Fruit fly (Drosophila melanogaster) whole organism, embryonic: ENCODE results near the gene betaTub65B.

ENCODE experiments used
- Ada2b ChIP-seq: fragments of 200-800 bp; sonication (Bioruptor generic); IDR thresholded peaks from 2 replicates; pipeline ENCODE4 v1.3.6; 2022; ENCODE audit warnings: missing biosample characterization, missing genetic modification characterization
- Antp ChIP-seq: fragments of 200-800 bp; sonication (Bioruptor generic); optimal IDR thresholded peaks from 3 replicates; lab custom pipeline; 2016; ENCODE audit warnings: missing biosample characterization, missing genetic modification characterization
- CG10565 ChIP-seq: fragments of 200-800 bp; sonication (Bioruptor generic); optimal IDR thresholded peaks from 3 replicates; lab custom pipeline; 2016; ENCODE audit warnings: missing biosample characterization, mild to moderate bottlenecking, missing genetic modification characterization
- CG11085 ChIP-seq: fragments of 200-800 bp; sonication (Bioruptor generic); IDR thresholded peaks from 2 replicates; pipeline ENCODE4 v1.3.6; 2022; ENCODE audit warnings: missing biosample characterization, missing genetic modification characterization
- CG11504 ChIP-seq: fragments of 200-800 bp; sonication (Bioruptor generic); optimal IDR thresholded peaks from 3 replicates; lab custom pipeline; 2019; ENCODE audit warnings: missing biosample characterization, mild to moderate bottlenecking, missing genetic modification characterization, moderate library complexity
- CG12391 ChIP-seq: fragments of 200-800 bp; sonication (Bioruptor generic); optimal IDR thresholded peaks from 3 replicates; lab custom pipeline; 2018; ENCODE audit warnings: missing biosample characterization, mild to moderate bottlenecking, missing genetic modification characterization, moderate library complexity
- CG13624 ChIP-seq: fragments of 200-800 bp; sonication (Bioruptor generic); optimal IDR thresholded peaks from 2 replicates; lab custom pipeline; 2016; ENCODE audit warnings: missing biosample characterization, missing genetic modification characterization
- CG13775 ChIP-seq: fragments of 200-800 bp; sonication (Bioruptor generic); optimal IDR thresholded peaks from 3 replicates; lab custom pipeline; 2017; ENCODE audit warnings: missing biosample characterization, mild to moderate bottlenecking, missing genetic modification characterization
- CG13894 ChIP-seq: fragments of 200-800 bp; sonication (Bioruptor generic); optimal IDR thresholded peaks from 3 replicates; lab custom pipeline; 2018; ENCODE audit warnings: missing biosample characterization, mild to moderate bottlenecking, missing genetic modification characterization, moderate library complexity
- CG14014 ChIP-seq: fragments of 200-800 bp; sonication (Bioruptor generic); IDR thresholded peaks from 2 replicates; pipeline ENCODE4 v1.3.6; 2022; ENCODE audit warnings: missing biosample characterization, missing genetic modification characterization
- CG15073 ChIP-seq: fragments of 200-800 bp; sonication (Bioruptor generic); optimal IDR thresholded peaks from 2 replicates; lab custom pipeline; 2016; ENCODE audit warnings: missing biosample characterization, missing genetic modification characterization
- CG1529 ChIP-seq: fragments of 200-800 bp; sonication (Bioruptor generic); optimal IDR thresholded peaks from 3 replicates; lab custom pipeline; 2018; ENCODE audit warnings: missing biosample characterization, missing genetic modification characterization
- CG17829 ChIP-seq: fragments of 200-800 bp; optimal IDR thresholded peaks from 2 replicates; lab custom pipeline; 2019; ENCODE audit warnings: missing biosample characterization, mild to moderate bottlenecking, missing genetic modification characterization, moderate library complexity
- CG18011 ChIP-seq: fragments of 200-800 bp; sonication (Bioruptor generic); optimal IDR thresholded peaks from 2 replicates; lab custom pipeline; 2017; ENCODE audit warnings: missing biosample characterization, missing genetic modification characterization, mild to moderate bottlenecking, moderate library complexity, missing genotype
- CG18599 ChIP-seq: fragments of 200-800 bp; sonication (Bioruptor generic); optimal IDR thresholded peaks from 3 replicates; lab custom pipeline; 2017; ENCODE audit warnings: missing biosample characterization, missing genetic modification characterization, mild to moderate bottlenecking, moderate library complexity, missing genetic modification reagents
- CG31224 ChIP-seq: fragments of 200-800 bp; sonication (Bioruptor generic); IDR thresholded peaks from 2 replicates; pipeline ENCODE4 v1.3.6; 2022; ENCODE audit warnings: missing biosample characterization, missing genetic modification characterization
- CG32532 ChIP-seq: fragments of 200-800 bp; sonication (Bioruptor generic); IDR thresholded peaks from 2 replicates; pipeline ENCODE4 v1.3.6; 2022; ENCODE audit warnings: missing biosample characterization, missing genetic modification characterization
- CG3838 ChIP-seq: fragments of 200-800 bp; sonication (Bioruptor generic); optimal IDR thresholded peaks from 3 replicates; lab custom pipeline; 2016; ENCODE audit warnings: missing biosample characterization, missing genetic modification characterization
- CG42726 ChIP-seq: fragments of 200-800 bp; sonication (Bioruptor generic); IDR thresholded peaks from 2 replicates; pipeline ENCODE4 v1.3.6; 2022; ENCODE audit warnings: missing biosample characterization, missing genetic modification characterization; ENCODE audit not compliant: partially characterized antibody
- CG5180 ChIP-seq: fragments of 200-800 bp; sonication (Bioruptor generic); optimal IDR thresholded peaks from 3 replicates; lab custom pipeline; 2017; ENCODE audit warnings: missing biosample characterization, missing genetic modification characterization, mild to moderate bottlenecking, moderate library complexity, missing genetic modification reagents
- CG8388 ChIP-seq: fragments of 200-800 bp; sonication (Bioruptor generic); optimal IDR thresholded peaks from 2 replicates; lab custom pipeline; 2019; ENCODE audit warnings: missing biosample characterization, mild to moderate bottlenecking, missing genetic modification characterization, moderate library complexity
- CG8765 ChIP-seq: fragments of 200-800 bp; sonication (Bioruptor generic); IDR thresholded peaks from 2 replicates; pipeline ENCODE4 v1.3.6; 2022; ENCODE audit warnings: missing biosample characterization, missing genetic modification characterization
- CG9437 ChIP-seq: fragments of 200-800 bp; sonication (Bioruptor generic); optimal IDR thresholded peaks from 2 replicates; lab custom pipeline; 2018; ENCODE audit warnings: missing biosample characterization, mild to moderate bottlenecking, missing genetic modification characterization
- CkIIα-i1 ChIP-seq: fragments of 200-800 bp; sonication (Bioruptor generic); IDR thresholded peaks from 2 replicates; pipeline ENCODE4 v1.3.6; 2022; ENCODE audit warnings: missing biosample characterization, missing genetic modification characterization
- Dll ChIP-seq: fragments of 200-800 bp; sonication (Bioruptor generic); IDR thresholded peaks from 4 replicates; pipeline ENCODE4 v1.3.6; 2022; ENCODE audit warnings: missing biosample characterization, missing genetic modification characterization; ENCODE audit not compliant: partially characterized antibody
- Ets97D ChIP-seq: fragments of 200-800 bp; sonication (Bioruptor generic); optimal IDR thresholded peaks from 3 replicates; lab custom pipeline; 2016; ENCODE audit warnings: missing biosample characterization, missing genetic modification characterization
- HHEX ChIP-seq: fragments of 200-800 bp; sonication (Bioruptor generic); optimal IDR thresholded peaks from 3 replicates; lab custom pipeline; 2017; ENCODE audit warnings: missing biosample characterization, mild to moderate bottlenecking, missing genetic modification characterization, missing genetic modification reagents
- Hr78 ChIP-seq, 2 experiments: fragments of 200-800 bp in 1 of 2; fragments of >200 bp in 1 of 2; sonication (Bioruptor generic) in 1 of 2; optimal IDR thresholded peaks; 2 replicates each; lab custom pipeline; 2017 to 2019; ENCODE audit warnings: missing biosample characterization in 2 of 2, missing genetic modification characterization in 2 of 2, mild to moderate bottlenecking in 1 of 2, moderate library complexity in 1 of 2
- NfI ChIP-seq: fragments of 200-800 bp; sonication (Bioruptor generic); optimal IDR thresholded peaks from 3 replicates; lab custom pipeline; 2018; ENCODE audit warnings: missing biosample characterization, mild to moderate bottlenecking, missing genetic modification characterization, moderate library complexity
- Sry-β ChIP-seq: fragments of 200-800 bp; sonication (Bioruptor generic); optimal IDR thresholded peaks from 2 replicates; lab custom pipeline; 2018; ENCODE audit warnings: missing biosample characterization, mild to moderate bottlenecking, missing genetic modification characterization, moderate library complexity
- Taf1 ChIP-seq: fragments of 200-800 bp; sonication (Bioruptor generic); IDR thresholded peaks from 2 replicates; pipeline ENCODE4 v1.3.6; 2022; ENCODE audit warnings: missing biosample characterization, missing genetic modification characterization
- az2 ChIP-seq: fragments of 200-800 bp; sonication (Bioruptor generic); optimal IDR thresholded peaks from 3 replicates; lab custom pipeline; 2016; ENCODE audit warnings: missing biosample characterization, missing genetic modification characterization
- bbx ChIP-seq: fragments of 200-800 bp; sonication (Bioruptor generic); IDR thresholded peaks from 2 replicates; pipeline ENCODE4 v1.3.6; 2022; ENCODE audit warnings: missing biosample characterization, missing genetic modification characterization; ENCODE audit not compliant: partially characterized antibody
- bigmax ChIP-seq: fragments of 200-800 bp; sonication (Bioruptor generic); optimal IDR thresholded peaks from 2 replicates; lab custom pipeline; 2018; ENCODE audit warnings: missing biosample characterization, mild to moderate bottlenecking, missing genetic modification characterization
- cas ChIP-seq: fragments of 200-800 bp; sonication (Bioruptor generic); IDR thresholded peaks from 2 replicates; pipeline ENCODE4 v1.3.6; 2022; ENCODE audit warnings: missing biosample characterization, missing genetic modification characterization
- chn ChIP-seq: fragments of 200-800 bp; sonication (Bioruptor generic); optimal IDR thresholded peaks from 2 replicates; lab custom pipeline; 2016; ENCODE audit warnings: missing biosample characterization, missing genetic modification characterization
- croc ChIP-seq: fragments of 200-800 bp; sonication (Bioruptor generic); conservative IDR thresholded peaks from 3 replicates; pipeline ENCODE4 v1.3.6; 2022; ENCODE audit warnings: missing biosample characterization, missing genetic modification characterization
- cwo ChIP-seq: fragments of 200-800 bp; sonication (Bioruptor generic); optimal IDR thresholded peaks from 3 replicates; lab custom pipeline; 2017; ENCODE audit warnings: missing biosample characterization, missing genetic modification characterization, mild to moderate bottlenecking, moderate library complexity, missing genetic modification reagents
- danr ChIP-seq: fragments of 200-800 bp; sonication (Bioruptor generic); IDR thresholded peaks from 2 replicates; pipeline ENCODE4 v1.3.6; 2022; ENCODE audit warnings: missing biosample characterization, missing genetic modification characterization
- kay ChIP-seq: fragments of 200-800 bp; sonication (Bioruptor generic); optimal IDR thresholded peaks from 2 replicates; lab custom pipeline; 2016; ENCODE audit warnings: missing biosample characterization, missing genetic modification characterization
- lbe ChIP-seq: fragments of 200-800 bp; sonication (Bioruptor generic); optimal IDR thresholded peaks from 2 replicates; lab custom pipeline; 2016; ENCODE audit warnings: missing biosample characterization, mild to moderate bottlenecking, missing genetic modification characterization
- lola ChIP-seq, 3 experiments: fragments of >200 bp in 2 of 3; fragments of 200-800 bp in 1 of 3; sonication (Bioruptor generic) in 1 of 3; optimal IDR thresholded peaks; 2 replicates each; lab custom pipeline; 2017 to 2019; ENCODE audit warnings: missing biosample characterization in 3 of 3, missing genetic modification characterization in 3 of 3, mild to moderate bottlenecking in 1 of 3, moderate library complexity in 1 of 3
- mam ChIP-seq: fragments of 200-800 bp; sonication (Bioruptor generic); optimal IDR thresholded peaks from 3 replicates; lab custom pipeline; 2016; ENCODE audit warnings: missing biosample characterization, missing genetic modification characterization
- p53 ChIP-seq: fragments of 200-800 bp; sonication (Bioruptor generic); optimal IDR thresholded peaks from 2 replicates; lab custom pipeline; 2016; ENCODE audit warnings: missing biosample characterization, missing genetic modification characterization
- row ChIP-seq: fragments of 200-800 bp; sonication (Bioruptor generic); IDR thresholded peaks from 3 replicates; pipeline ENCODE4 v1.3.6; 2022; ENCODE audit warnings: missing biosample characterization, missing genetic modification characterization
- run ChIP-seq: fragments of 200-800 bp; sonication (Bioruptor generic); optimal IDR thresholded peaks from 3 replicates; lab custom pipeline; 2018; ENCODE audit warnings: missing biosample characterization, mild to moderate bottlenecking, missing genetic modification characterization
- shn ChIP-seq: fragments of 200-800 bp; sonication (Bioruptor generic); optimal IDR thresholded peaks from 3 replicates; lab custom pipeline; 2016; ENCODE audit warnings: missing biosample characterization, missing genetic modification characterization
- slbo ChIP-seq: fragments of 200-800 bp; sonication (Bioruptor generic); IDR thresholded peaks from 2 replicates; pipeline ENCODE4 v1.3.6; 2022; ENCODE audit warnings: missing biosample characterization, missing genetic modification characterization
- tgo ChIP-seq: fragments of 200-800 bp; sonication (Bioruptor generic); IDR thresholded peaks from 3 replicates; pipeline ENCODE4 v1.3.6; 2022; ENCODE audit warnings: missing biosample characterization, missing genetic modification characterization
- tx ChIP-seq: fragments of 200-800 bp; sonication (Bioruptor generic); optimal IDR thresholded peaks from 2 replicates; lab custom pipeline; 2016; ENCODE audit warnings: missing biosample characterization, missing genetic modification characterization
- wor ChIP-seq: fragments of 200-800 bp; sonication (Bioruptor generic); IDR thresholded peaks from 2 replicates; pipeline ENCODE4 v1.3.6; 2022; ENCODE audit warnings: missing biosample characterization, missing genetic modification characterization

Gene betaTub65B

dm6 chr3L:6522785-6523184, 7.7 kb upstream of the betaTub65B start (continued):
- TF ChIP-seq Taf1 (GFP tag; lab: Robert Waterston, UW) (no peak), tgo (GFP tag; lab: Robert Waterston, UW) (no peak), run (tag; lab: Kevin White, UChicago) (peak; percentile 31), CG1529 (peak; percentile 19), CG9437 (GFP tag; lab: Kevin White, UChicago) (no peak), HHEX (GFP tag; lab: Kevin White, UChicago) (peak; percentile 62), CG8765 (GFP tag; lab: Robert Waterston, UW) (no peak), shn (GFP tag; lab: Kevin White, UChicago) (no peak), tx (no peak), CG8388 (GFP tag; lab: Kevin White, UChicago) (no peak), mam (GFP tag; lab: Kevin White, UChicago) (no peak), CG13775 (GFP tag; lab: Kevin White, UChicago) (no peak), croc (GFP tag; lab: Robert Waterston, UW) (no peak), Ada2b (GFP tag; lab: Robert Waterston, UW) (no peak), Sry-β (peak; percentile 38), p53 (GFP tag; lab: Kevin White, UChicago) (no peak), CG18599 (GFP tag; lab: Kevin White, UChicago) (peak; percentile 68), CG10565 (GFP tag; lab: Kevin White, UChicago) (no peak), CG5180 (peak; percentile 38), az2 (GFP tag; lab: Kevin White, UChicago) (no peak), CkIIα-i1 (GFP tag; lab: Robert Waterston, UW) (no peak), row (GFP tag; lab: Robert Waterston, UW) (no peak), lbe (no peak), cas (GFP tag; lab: Robert Waterston, UW) (no peak), Antp (GFP tag; lab: Kevin White, UChicago) (no peak), CG32532 (GFP tag; lab: Robert Waterston, UW) (no peak), Ets97D (GFP tag; lab: Kevin White, UChicago) (no peak), CG42726 (GFP tag; lab: Robert Waterston, UW) (no peak), CG13624 (GFP tag; lab: Kevin White, UChicago) (no peak), bbx (GFP tag; lab: Robert Waterston, UW) (no peak), bigmax (GFP tag; lab: Kevin White, UChicago) (no peak), cwo (GFP tag; lab: Kevin White, UChicago) (peak; percentile 10), kay (GFP tag; lab: Kevin White, UChicago) (no peak), Dll (GFP tag; lab: Robert Waterston, UW) (no peak), CG18011 (GFP tag; lab: Kevin White, UChicago) (no peak), CG3838 (no peak), CG11504 (tag; lab: Kevin White, UChicago) (peak; percentile 55), chn (no peak), CG31224 (GFP tag; lab: Robert Waterston, UW) (no peak), slbo (GFP tag; lab: Robert Waterston, UW) (no peak), CG13894 (tag; lab: Kevin White, UChicago) (no peak), CG15073 (GFP tag; lab: Kevin White, UChicago) (no peak), CG12391 (tag; lab: Kevin White, UChicago) (no peak), CG17829 (tag; lab: Kevin White, UChicago) (no peak), CG11085 (no peak), Hr78 (GFP tag; optimal IDR thresholded peaks at IDR 0.05; lab: Kevin White, UChicago) (no peak), wor (GFP tag; lab: Robert Waterston, UW) (no peak), NfI (GFP tag; lab: Kevin White, UChicago) (no peak), CG14014 (no peak; the same call in 1 of the 2 replicates), danr (no peak), lola (GFP tag; optimal IDR thresholded peaks at IDR 0.05; lab: Kevin White, UChicago) (no peak)
